Worm (Caenorhabditis elegans) whole organism, late embryonic: ENCODE results near the gene srw-119.
"Not testable (repeated sequence)": the region's sequence is repeated elsewhere in the genome, so short reads cannot be mapped to it uniquely, and the experiment has no call there.

Source experiments
- F13H6.1 ChIP-seq: sonication (generic microtip); optimal IDR thresholded peaks from 2 replicates; lab custom pipeline; 2016; ENCODE audit warnings: missing genetic modification characterization, missing compliant biosample characterization
- ama-1 ChIP-seq: fragments of 150-350 bp; optimal IDR thresholded peaks from 2 replicates; lab custom pipeline; 2014
- ceh-2 ChIP-seq: sonication (generic microtip); optimal IDR thresholded peaks from 2 replicates; lab custom pipeline; 2016; ENCODE audit warnings: missing genotype, missing genetic modification characterization, missing compliant biosample characterization
- ceh-24 ChIP-seq: sonication (generic microtip); optimal IDR thresholded peaks from 2 replicates; lab custom pipeline; 2016; ENCODE audit warnings: mild to moderate bottlenecking, missing genetic modification characterization, missing compliant biosample characterization
- ceh-30 ChIP-seq: fragments of 150-350 bp; optimal IDR thresholded peaks from 2 replicates; lab custom pipeline; 2014; ENCODE audit warnings: missing biosample characterization, missing genetic modification characterization
- ceh-34 ChIP-seq: sonication (generic microtip); optimal IDR thresholded peaks from 2 replicates; lab custom pipeline; 2016; ENCODE audit warnings: mild to moderate bottlenecking, missing genetic modification characterization, missing compliant biosample characterization
- ceh-45 ChIP-seq: fragments of 200-800 bp; sonication (Bioruptor generic); IDR thresholded peaks from 2 replicates; pipeline ENCODE4 v1.3.6; 2022; ENCODE audit warnings: missing genetic modification reagents, missing genetic modification characterization, missing compliant biosample characterization
- ceh-9 ChIP-seq: sonication (generic microtip); optimal IDR thresholded peaks from 2 replicates; lab custom pipeline; 2016; ENCODE audit warnings: mild to moderate bottlenecking, missing genetic modification characterization, inconsistent platforms, missing compliant biosample characterization
- che-1 ChIP-seq: sonication (generic microtip); optimal IDR thresholded peaks from 2 replicates; lab custom pipeline; 2016; ENCODE audit warnings: mild to moderate bottlenecking, missing genetic modification characterization, missing compliant biosample characterization
- dmd-4 ChIP-seq: sonication (generic microtip); optimal IDR thresholded peaks from 2 replicates; lab custom pipeline; 2016; ENCODE audit warnings: borderline replicate concordance, missing genetic modification characterization, missing compliant biosample characterization
- fax-1 ChIP-seq: sonication (generic microtip); optimal IDR thresholded peaks from 2 replicates; lab custom pipeline; 2016; ENCODE audit warnings: missing genotype, missing genetic modification characterization, missing compliant biosample characterization
- fkh-10 ChIP-seq: fragments of 150-350 bp; optimal IDR thresholded peaks from 2 replicates; lab custom pipeline; 2014; ENCODE audit warnings: missing biosample characterization, missing genetic modification reagents, missing genetic modification characterization
- gmeb-2 ChIP-seq: sonication (generic microtip); optimal IDR thresholded peaks from 2 replicates; lab custom pipeline; 2016; ENCODE audit warnings: missing genetic modification characterization, inconsistent platforms, missing compliant biosample characterization
- hlh-13 ChIP-seq: fragments of 200-800 bp; sonication (Bioruptor generic); optimal IDR thresholded peaks from 2 replicates; lab custom pipeline; 2018; ENCODE audit warnings: mild to moderate bottlenecking, missing genetic modification characterization, missing compliant biosample characterization
- hlh-15 ChIP-seq: sonication (generic microtip); optimal IDR thresholded peaks from 2 replicates; lab custom pipeline; 2016; ENCODE audit warnings: missing genetic modification characterization, missing compliant biosample characterization
- hlh-30 ChIP-seq: sonication (generic microtip); optimal IDR thresholded peaks from 2 replicates; lab custom pipeline; 2017; ENCODE audit warnings: antibody characterized with exemption, missing genetic modification characterization, missing compliant biosample characterization; ENCODE audit not compliant: insufficient read depth
- hlh-6 ChIP-seq: sonication (generic microtip); optimal IDR thresholded peaks from 2 replicates; lab custom pipeline; 2016; ENCODE audit warnings: missing genotype, missing genetic modification characterization, missing compliant biosample characterization
- nfya-1 ChIP-seq: sonication (generic microtip); optimal IDR thresholded peaks from 2 replicates; lab custom pipeline; 2017; ENCODE audit warnings: missing genetic modification characterization, mild to moderate bottlenecking, missing compliant biosample characterization, antibody characterized with exemption, moderate library complexity
- npax-4 ChIP-seq: sonication (generic microtip); optimal IDR thresholded peaks from 2 replicates; lab custom pipeline; 2016; ENCODE audit warnings: missing genetic modification characterization, missing compliant biosample characterization
- pat-9 ChIP-seq: fragments of 200-800 bp; sonication (Bioruptor generic); optimal IDR thresholded peaks from 2 replicates; lab custom pipeline; 2018; ENCODE audit warnings: mild to moderate bottlenecking, missing genetic modification characterization, moderate library complexity, missing compliant biosample characterization
- pha-2 ChIP-seq: sonication (generic microtip); optimal IDR thresholded peaks from 2 replicates; lab custom pipeline; 2017; ENCODE audit warnings: mild to moderate bottlenecking, missing genetic modification characterization, missing compliant biosample characterization
- pqm-1 ChIP-seq: sonication (generic microtip); optimal IDR thresholded peaks from 2 replicates; lab custom pipeline; 2016; ENCODE audit warnings: missing genetic modification characterization, missing compliant biosample characterization
- sox-2 ChIP-seq: fragments of 200-800 bp; sonication (Bioruptor generic); IDR thresholded peaks from 2 replicates; pipeline ENCODE4 v1.3.6; 2022; ENCODE audit warnings: missing genetic modification reagents, missing genetic modification characterization, missing compliant biosample characterization
- tbx-2 ChIP-seq: sonication (generic microtip); optimal IDR thresholded peaks from 2 replicates; lab custom pipeline; 2016; ENCODE audit warnings: missing genetic modification characterization, missing compliant biosample characterization
- ttx-3 ChIP-seq: sonication (generic microtip); optimal IDR thresholded peaks from 2 replicates; lab custom pipeline; 2016; ENCODE audit warnings: missing genetic modification reagents, missing genetic modification characterization, missing compliant biosample characterization
- unc-3 ChIP-seq, 2 experiments: fragments of 200-800 bp in 1 of 2; sonication (Bioruptor generic) in 1 of 2; sonication (generic microtip) in 1 of 2; conservative IDR thresholded peaks in 1 of 2; optimal IDR thresholded peaks in 1 of 2; 2 replicates each; pipeline versions ENCODE4 v1.3.6 to Lab custom; 2016 to 2022; ENCODE audit warnings: missing compliant biosample characterization in 2 of 2, missing genetic modification characterization in 2 of 2, missing genetic modification reagents in 1 of 2
- unc-42 ChIP-seq: sonication (generic microtip); optimal IDR thresholded peaks from 2 replicates; lab custom pipeline; 2016; ENCODE audit warnings: missing genotype, missing genetic modification characterization, missing compliant biosample characterization
- unc-55 ChIP-seq: sonication (generic microtip); optimal IDR thresholded peaks from 2 replicates; lab custom pipeline; 2017; ENCODE audit warnings: missing biosample characterization, missing genetic modification reagents, missing genetic modification characterization

Gene srw-119

DNA sequence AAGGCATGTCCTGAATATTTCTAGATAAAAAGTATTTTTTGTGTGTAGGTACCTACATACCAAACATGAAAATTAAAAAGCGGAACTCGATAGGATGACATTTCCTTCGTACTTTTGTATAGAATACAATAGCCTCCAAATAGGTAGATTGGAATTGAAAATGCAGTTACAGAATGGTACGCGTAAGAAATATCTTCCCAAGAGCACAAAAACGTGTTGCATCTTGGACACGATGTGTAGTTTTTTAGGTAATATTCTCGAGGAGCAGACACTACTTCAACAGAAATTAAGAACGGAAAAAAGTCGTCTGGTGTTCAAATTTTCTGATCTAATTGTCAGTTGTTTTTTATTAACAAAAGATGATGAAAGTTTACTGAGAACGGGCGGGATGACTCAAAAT, 12.2 kb downstream of the srw-119 start, which contains the start of gene srh-85:
Gene srh-85 (minus strand): TSS at position 101 of the 400 bp plus-strand sequence.
- TF ChIP-seq npax-4 (tag; lab: Kevin White, UChicago) (no peak), ceh-45 (no peak)
- TF ChIP-seq, all 69 proteins: peak for 0

DNA sequence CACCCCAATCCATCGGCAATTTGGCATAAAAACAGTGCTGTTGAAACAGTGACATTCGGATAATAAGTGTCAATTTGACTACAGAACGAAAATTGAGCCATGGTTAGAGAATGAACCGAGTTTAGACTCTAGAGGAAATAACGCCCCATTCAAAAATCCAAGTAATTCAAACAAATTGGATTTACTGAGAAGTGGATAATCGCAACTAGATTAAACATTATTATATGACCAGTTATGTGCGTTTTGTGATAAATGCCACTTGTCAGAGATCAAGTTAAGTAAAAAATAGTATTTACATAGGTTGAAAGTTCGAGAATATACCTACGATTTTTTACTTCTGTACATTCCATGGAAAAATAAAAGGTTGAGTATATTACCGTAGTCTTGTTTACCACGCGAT, 14.3 kb downstream of the srw-119 start, which contains the start of gene srw-139:
Gene srw-139 (minus strand): TSS at position 101 of the 400 bp plus-strand sequence.
- TF ChIP-seq che-1 (tag; lab: Kevin White, UChicago) (no peak), fkh-10 (GFP tag; lab: Kevin White, UChicago) (no peak), ttx-3 (tag; lab: Kevin White, UChicago) (no peak), pha-2 (tag; lab: Kevin White, UChicago) (no peak), dmd-4 (tag; lab: Kevin White, UChicago) (no peak), ceh-24 (tag; lab: Kevin White, UChicago) (no peak), tbx-2 (tag; lab: Kevin White, UChicago) (no peak), ceh-30 (tag; lab: Kevin White, UChicago) (no peak), F13H6.1 (no peak), fax-1 (tag; lab: Kevin White, UChicago) (no peak), npax-4 (tag; lab: Kevin White, UChicago) (no peak), hlh-13 (GFP tag; lab: Kevin White, UChicago) (no peak), pqm-1 (tag; lab: Kevin White, UChicago) (no peak)

ce11 chrV:2983351-2983750, 16.3 kb downstream of the srw-119 start, which contains the start of gene srw-117:
Gene srw-117, minus strand, starts transcription at chrV:2983451.
- no peak for TF ChIP-seq ttx-3 (tag; lab: Kevin White, UChicago)
- TF ChIP-seq npax-4 (tag; lab: Kevin White, UChicago): no peak
- no peak for TF ChIP-seq F13H6.1
- no peak for TF ChIP-seq unc-3 (GFP tag; conservative IDR thresholded peaks at IDR 0.05; lab: Robert Waterston, UW)
- no peak for TF ChIP-seq unc-3 (tag; optimal IDR thresholded peaks at IDR 0.05; lab: Kevin White, UChicago)
- no peak for TF ChIP-seq hlh-15 (tag; lab: Kevin White, UChicago)
- no peak for TF ChIP-seq ceh-34
- TF ChIP-seq unc-55 (GFP tag; lab: Kevin White, UChicago): no peak
- TF ChIP-seq ama-1: no peak
- TF ChIP-seq ceh-9 (tag; lab: Kevin White, UChicago): no peak

ce11 chrV:2979978-2980377, 19.7 kb downstream of the srw-119 start, which contains the start of gene srw-118:
Gene srw-118, minus strand, starts transcription at chrV:2980078.
- TF ChIP-seq sox-2 (GFP tag; lab: Robert Waterston, UW): no peak
- TF ChIP-seq hlh-6: no peak
- TF ChIP-seq gmeb-2 (tag; lab: Kevin White, UChicago): no peak
- TF ChIP-seq pat-9 (tag; lab: Kevin White, UChicago): no peak
- TF ChIP-seq npax-4 (tag; lab: Kevin White, UChicago): no peak
- TF ChIP-seq unc-42 (tag; lab: Kevin White, UChicago): no peak
- TF ChIP-seq nfya-1 (tag; lab: Kevin White, UChicago): no peak

- no peak for TF ChIP-seq pha-2 (tag; lab: Kevin White, UChicago)
- no peak for TF ChIP-seq ceh-2
- no peak for TF ChIP-seq hlh-30
These were observed 23.3 kb downstream of the srw-119 start, which contains the start of gene srw-124 for ce11 chrV:2976287-2976686. Gene srw-124, plus strand, starts transcription at chrV:2976587.

ce11 chrV:2975285-2975684, 24.4 kb downstream of the srw-119 start, which contains the start of gene srw-123:
Gene srw-123, minus strand, starts transcription at chrV:2975385.
- TF ChIP-seq hlh-30; npax-4 (tag; lab: Kevin White, UChicago); ceh-34: not testable (repeated sequence)
